Fruit fly (Drosophila melanogaster) whole organism, embryonic: ENCODE measurements around the gene CG15439.
A peak's percentile ranks its signal among the peaks of the same experiment; 100 is the strongest.

ENCODE experiments used
- BEAF-32 ChIP-seq: fragments of 200-800 bp; sonication (Bioruptor generic); optimal IDR thresholded peaks from 3 replicates; lab custom pipeline; 2017; ENCODE audit warnings: missing biosample characterization, missing genetic modification characterization, mild to moderate bottlenecking, moderate library complexity, missing genetic modification reagents
- CG10209 ChIP-seq: fragments of 200-800 bp; sonication (Bioruptor generic); optimal IDR thresholded peaks from 3 replicates; lab custom pipeline; 2017; ENCODE audit warnings: missing biosample characterization, mild to moderate bottlenecking, missing genetic modification characterization, missing genetic modification reagents
- CG11085 ChIP-seq: fragments of 200-800 bp; sonication (Bioruptor generic); IDR thresholded peaks from 2 replicates; pipeline ENCODE4 v1.3.6; 2022; ENCODE audit warnings: missing biosample characterization, missing genetic modification characterization
- CG14014 ChIP-seq: fragments of 200-800 bp; sonication (Bioruptor generic); IDR thresholded peaks from 2 replicates; pipeline ENCODE4 v1.3.6; 2022; ENCODE audit warnings: missing biosample characterization, missing genetic modification characterization
- CG14050 ChIP-seq: fragments of 200-800 bp; sonication (Bioruptor generic); IDR thresholded peaks from 3 replicates; pipeline ENCODE4 v1.3.6; 2022; ENCODE audit warnings: missing biosample characterization, missing genetic modification characterization
- CG14441 ChIP-seq: fragments of 200-800 bp; sonication (Bioruptor generic); IDR thresholded peaks from 2 replicates; pipeline ENCODE4 v1.3.6; 2022; ENCODE audit warnings: missing biosample characterization, missing genetic modification characterization
- CG1602 ChIP-seq: fragments of 200-800 bp; sonication (Bioruptor generic); optimal IDR thresholded peaks from 3 replicates; lab custom pipeline; 2016; ENCODE audit warnings: missing biosample characterization, missing genetic modification characterization
- CG17385 ChIP-seq: fragments of 200-800 bp; sonication (Bioruptor generic); optimal IDR thresholded peaks from 3 replicates; lab custom pipeline; 2018; ENCODE audit warnings: missing biosample characterization, mild to moderate bottlenecking, missing genetic modification characterization
- CG17568 ChIP-seq: fragments of 200-800 bp; sonication (Bioruptor generic); optimal IDR thresholded peaks from 2 replicates; lab custom pipeline; 2018; ENCODE audit warnings: missing biosample characterization, mild to moderate bottlenecking, missing genetic modification characterization, moderate library complexity
- CG17829 ChIP-seq: fragments of 200-800 bp; optimal IDR thresholded peaks from 2 replicates; lab custom pipeline; 2019; ENCODE audit warnings: missing biosample characterization, mild to moderate bottlenecking, missing genetic modification characterization, moderate library complexity
- CG1792 ChIP-seq: fragments of 200-800 bp; sonication (Bioruptor generic); optimal IDR thresholded peaks from 2 replicates; lab custom pipeline; 2016; ENCODE audit warnings: missing biosample characterization, missing genetic modification characterization
- CG1832 ChIP-seq: fragments of 200-800 bp; sonication (Bioruptor generic); optimal IDR thresholded peaks from 2 replicates; lab custom pipeline; 2017; ENCODE audit warnings: missing biosample characterization, mild to moderate bottlenecking, missing genetic modification characterization, inconsistent platforms
- CG2129 ChIP-seq: fragments of 200-800 bp; sonication (Bioruptor generic); IDR thresholded peaks from 2 replicates; pipeline ENCODE4 v1.3.6; 2022; ENCODE audit warnings: missing biosample characterization, missing genetic modification characterization; ENCODE audit not compliant: partially characterized antibody
- CG3065 ChIP-seq: fragments of 200-800 bp; sonication (Bioruptor generic); optimal IDR thresholded peaks from 2 replicates; lab custom pipeline; 2016; ENCODE audit warnings: missing biosample characterization, missing genetic modification characterization
- CG3995 ChIP-seq: fragments of 200-800 bp; sonication (Bioruptor generic); optimal IDR thresholded peaks from 3 replicates; lab custom pipeline; 2016; ENCODE audit warnings: missing biosample characterization, missing genetic modification characterization
- CG43689 ChIP-seq: fragments of 200-800 bp; sonication (Bioruptor generic); IDR thresholded peaks from 2 replicates; pipeline ENCODE4 v1.3.6; 2022; ENCODE audit warnings: missing biosample characterization, missing genetic modification characterization
- CG6175 ChIP-seq: fragments of 200-800 bp; sonication (Bioruptor generic); IDR thresholded peaks from 3 replicates; pipeline ENCODE4 v1.3.6; 2022; ENCODE audit warnings: missing biosample characterization, missing genetic modification characterization
- CG6765 ChIP-seq: fragments of 200-800 bp; sonication (Bioruptor generic); optimal IDR thresholded peaks from 3 replicates; lab custom pipeline; 2017; ENCODE audit warnings: missing biosample characterization, mild to moderate bottlenecking, missing genetic modification characterization
- CG7963 ChIP-seq: fragments of 200-800 bp; sonication (Bioruptor generic); IDR thresholded peaks from 3 replicates; pipeline ENCODE4 v1.3.6; 2022; ENCODE audit warnings: missing biosample characterization, missing genetic modification characterization; ENCODE audit not compliant: partially characterized antibody
- CG8089 ChIP-seq: fragments of 200-800 bp; sonication (Bioruptor generic); optimal IDR thresholded peaks from 3 replicates; lab custom pipeline; 2016; ENCODE audit warnings: missing biosample characterization, missing genetic modification characterization
- CG8478 ChIP-seq: fragments of >200 bp; optimal IDR thresholded peaks from 2 replicates; lab custom pipeline; 2018
- CG9437 ChIP-seq: fragments of 200-800 bp; sonication (Bioruptor generic); optimal IDR thresholded peaks from 2 replicates; lab custom pipeline; 2018; ENCODE audit warnings: missing biosample characterization, mild to moderate bottlenecking, missing genetic modification characterization
- CG9727 ChIP-seq: fragments of 200-800 bp; sonication (Bioruptor generic); optimal IDR thresholded peaks from 3 replicates; lab custom pipeline; 2017; ENCODE audit warnings: missing biosample characterization, mild to moderate bottlenecking, missing genetic modification characterization
- Deaf1 ChIP-seq: fragments of 200-800 bp; optimal IDR thresholded peaks from 3 replicates; lab custom pipeline; 2019; ENCODE audit warnings: missing biosample characterization, mild to moderate bottlenecking, missing genetic modification characterization, moderate library complexity
- Fer1 ChIP-seq: fragments of 200-800 bp; sonication (Bioruptor generic); optimal IDR thresholded peaks from 2 replicates; lab custom pipeline; 2017; ENCODE audit warnings: missing biosample characterization, mild to moderate bottlenecking, missing genetic modification characterization
- H2.0 ChIP-seq: fragments of 200-800 bp; sonication (Bioruptor generic); IDR thresholded peaks from 2 replicates; pipeline ENCODE4 v1.3.6; 2022; ENCODE audit warnings: missing biosample characterization, missing genetic modification characterization
- Hey ChIP-seq: fragments of 200-800 bp; sonication (Bioruptor generic); optimal IDR thresholded peaks from 3 replicates; lab custom pipeline; 2018; ENCODE audit warnings: missing biosample characterization, mild to moderate bottlenecking, missing genetic modification characterization
- Hr3 ChIP-seq: fragments of 200-800 bp; sonication (Bioruptor generic); optimal IDR thresholded peaks from 3 replicates; lab custom pipeline; 2016; ENCODE audit warnings: missing biosample characterization, missing genetic modification characterization
- Mad ChIP-seq: fragments of 200-800 bp; sonication (Bioruptor generic); optimal IDR thresholded peaks from 2 replicates; lab custom pipeline; 2016; ENCODE audit warnings: missing biosample characterization, missing genetic modification characterization
- NC2α ChIP-seq: fragments of 200-800 bp; sonication (Bioruptor generic); optimal IDR thresholded peaks from 2 replicates; lab custom pipeline; 2016; ENCODE audit warnings: missing biosample characterization, missing genetic modification characterization
- Oli ChIP-seq: fragments of 200-800 bp; sonication (Bioruptor generic); optimal IDR thresholded peaks from 2 replicates; lab custom pipeline; 2018; ENCODE audit warnings: missing biosample characterization, mild to moderate bottlenecking, missing genetic modification characterization, moderate library complexity
- Taf1 ChIP-seq: fragments of 200-800 bp; sonication (Bioruptor generic); IDR thresholded peaks from 2 replicates; pipeline ENCODE4 v1.3.6; 2022; ENCODE audit warnings: missing biosample characterization, missing genetic modification characterization
- YL-1 ChIP-seq: fragments of 200-800 bp; sonication (Bioruptor generic); optimal IDR thresholded peaks from 3 replicates; lab custom pipeline; 2017; ENCODE audit warnings: missing biosample characterization, mild to moderate bottlenecking, missing genetic modification characterization
- al ChIP-seq: fragments of 200-800 bp; sonication (Bioruptor generic); IDR thresholded peaks from 2 replicates; pipeline ENCODE4 v1.3.6; 2022; ENCODE audit warnings: missing biosample characterization, missing genetic modification characterization
- amos ChIP-seq: fragments of 200-800 bp; sonication (Bioruptor generic); IDR thresholded peaks from 2 replicates; pipeline ENCODE4 v1.3.6; 2022; ENCODE audit warnings: missing biosample characterization, missing genetic modification characterization; ENCODE audit not compliant: partially characterized antibody
- aop ChIP-seq: fragments of 200-800 bp; sonication (Bioruptor generic); IDR thresholded peaks from 2 replicates; pipeline ENCODE4 v1.3.6; 2022; ENCODE audit warnings: missing biosample characterization, missing genetic modification characterization
- br ChIP-seq: fragments of >200 bp; optimal IDR thresholded peaks from 2 replicates; lab custom pipeline; 2017
- chn ChIP-seq: fragments of 200-800 bp; sonication (Bioruptor generic); optimal IDR thresholded peaks from 2 replicates; lab custom pipeline; 2016; ENCODE audit warnings: missing biosample characterization, missing genetic modification characterization
- crp ChIP-seq, 2 experiments: fragments of 200-800 bp; sonication (Bioruptor generic); optimal IDR thresholded peaks; 2 replicates in 1 of 2; 3 replicates in 1 of 2; lab custom pipeline; 2017; ENCODE audit warnings: missing biosample characterization in 2 of 2, missing genetic modification characterization in 2 of 2, mild to moderate bottlenecking in 1 of 2, moderate library complexity in 1 of 2
- gcm2 ChIP-seq: fragments of 200-800 bp; sonication (Bioruptor generic); optimal IDR thresholded peaks from 2 replicates; lab custom pipeline; 2016; ENCODE audit warnings: missing biosample characterization, missing genetic modification characterization
- hkb ChIP-seq, 2 experiments: fragments of 200-800 bp in 1 of 2; fragments of >200 bp in 1 of 2; sonication (Bioruptor generic) in 1 of 2; IDR thresholded peaks in 1 of 2; optimal IDR thresholded peaks in 1 of 2; 2 replicates each; pipeline versions ENCODE4 v1.3.6 to Lab custom; 2017 to 2022; ENCODE audit warnings: missing biosample characterization in 1 of 2, missing genetic modification characterization in 1 of 2
- mld ChIP-seq: fragments of 200-800 bp; sonication (Bioruptor generic); IDR thresholded peaks from 3 replicates; pipeline ENCODE4 v1.3.6; 2022; ENCODE audit warnings: missing biosample characterization, missing genetic modification characterization; ENCODE audit not compliant: partially characterized antibody
- ro ChIP-seq: fragments of 200-800 bp; sonication (Bioruptor generic); IDR thresholded peaks from 2 replicates; pipeline ENCODE4 v1.3.6; 2022; ENCODE audit warnings: missing biosample characterization, missing genetic modification characterization
- slp2 ChIP-seq: fragments of 200-800 bp; sonication (Bioruptor generic); optimal IDR thresholded peaks from 2 replicates; lab custom pipeline; 2016; ENCODE audit warnings: missing biosample characterization, missing genetic modification characterization
- sna ChIP-seq: fragments of 200-800 bp; sonication (Bioruptor generic); IDR thresholded peaks from 2 replicates; pipeline ENCODE4 v1.3.6; 2022; ENCODE audit warnings: missing biosample characterization, missing genetic modification characterization; ENCODE audit not compliant: partially characterized antibody
- sr ChIP-seq: fragments of 200-800 bp; sonication (Bioruptor generic); IDR thresholded peaks from 3 replicates; pipeline ENCODE4 v1.3.6; 2022; ENCODE audit warnings: missing biosample characterization, missing genetic modification characterization
- sug ChIP-seq: fragments of 200-800 bp; optimal IDR thresholded peaks from 2 replicates; lab custom pipeline; 2019; ENCODE audit warnings: missing biosample characterization, mild to moderate bottlenecking, missing genetic modification characterization, moderate library complexity
- vfl ChIP-seq: fragments of 200-800 bp; sonication (Bioruptor generic); optimal IDR thresholded peaks from 2 replicates; lab custom pipeline; 2016; ENCODE audit warnings: missing biosample characterization, missing genetic modification characterization

Gene CG15439

dm6 chr2L:4458119-4459056 lies 5.5 kb upstream of the CG15439 start, which contains the start of gene RpL27A (continued):
- TF ChIP-seq Fer1 (GFP tag; lab: Kevin White, UChicago), result peak; percentile 81
- peak; percentile 84 for TF ChIP-seq CG10209
- TF ChIP-seq CG8089, result peak; percentile 72
- peak; percentile 60 for TF ChIP-seq CG17829 (tag; lab: Kevin White, UChicago)
- TF ChIP-seq CG1832 (GFP tag; lab: Kevin White, UChicago), result no peak
- peak; percentile 84 for TF ChIP-seq CG6765 (GFP tag; lab: Kevin White, UChicago)
- peak in 1 of 2 experiments; percentile 39 for TF ChIP-seq crp (GFP tag; optimal IDR thresholded peaks at IDR 0.05; lab: Kevin White, UChicago)
- peak; percentile 71 for TF ChIP-seq sna (GFP tag; lab: Robert Waterston, UW)
- TF ChIP-seq CG14441, result peak; percentile 57
- TF ChIP-seq CG8478 (lab: Kevin White, UChicago), result no peak
- peak; percentile 28; the same call in 1 of the 2 replicates for TF ChIP-seq Taf1 (GFP tag; lab: Robert Waterston, UW)
- peak; percentile 76 for TF ChIP-seq sug (tag; lab: Kevin White, UChicago)
- peak; percentile 70 for TF ChIP-seq CG14050 (GFP tag; lab: Robert Waterston, UW)
- no peak for TF ChIP-seq hkb (optimal IDR thresholded peaks at IDR 0.05; lab: Kevin White, UChicago)
- peak; percentile 81 for TF ChIP-seq hkb (GFP tag; IDR thresholded peaks at IDR 0.05; lab: Robert Waterston, UW)
- TF ChIP-seq ro (GFP tag; lab: Robert Waterston, UW), result peak; percentile 65
- peak; percentile 66 for TF ChIP-seq Oli (tag; lab: Kevin White, UChicago)
- no peak for TF ChIP-seq CG2129 (GFP tag; lab: Robert Waterston, UW)
- TF ChIP-seq CG9727, result peak; percentile 86
- peak; percentile 43 for TF ChIP-seq gcm2 (GFP tag; lab: Kevin White, UChicago)
- peak; percentile 67 for TF ChIP-seq CG6175 (GFP tag; lab: Robert Waterston, UW)
- peak; percentile 28 for TF ChIP-seq CG3065 (GFP tag; lab: Kevin White, UChicago)
- peak; percentile 56 for TF ChIP-seq NC2α (GFP tag; lab: Kevin White, UChicago)
- peak; percentile 8 for TF ChIP-seq CG1792 (GFP tag; lab: Kevin White, UChicago)
- no peak for TF ChIP-seq CG7963 (GFP tag; lab: Robert Waterston, UW)
- peak; percentile 47 for TF ChIP-seq CG1602 (GFP tag; lab: Kevin White, UChicago)
- peak; percentile 84 for TF ChIP-seq sr (GFP tag; lab: Robert Waterston, UW)
- TF ChIP-seq Hey (tag; lab: Kevin White, UChicago), result peak; percentile 82
- TF ChIP-seq H2.0 (GFP tag; lab: Robert Waterston, UW), result peak; percentile 82
- TF ChIP-seq CG9437 (GFP tag; lab: Kevin White, UChicago), result peak; percentile 59
- TF ChIP-seq CG43689 (GFP tag; lab: Robert Waterston, UW), result peak; percentile 71
- TF ChIP-seq Deaf1, result peak; percentile 48
- TF ChIP-seq Mad (GFP tag; lab: Kevin White, UChicago), result peak; percentile 76
- TF ChIP-seq CG17568 (GFP tag; lab: Kevin White, UChicago), result no peak
- peak; percentile 76 for TF ChIP-seq BEAF-32 (GFP tag; lab: Kevin White, UChicago)
- peak; percentile 47 for TF ChIP-seq CG3995 (GFP tag; lab: Kevin White, UChicago)
- peak; percentile 99 for TF ChIP-seq YL-1
- TF ChIP-seq slp2 (GFP tag; lab: Kevin White, UChicago), result peak; percentile 56
- TF ChIP-seq CG11085 (GFP tag; lab: Robert Waterston, UW), result peak; percentile 80
- peak; percentile 45 for TF ChIP-seq vfl (GFP tag; lab: Kevin White, UChicago)
- TF ChIP-seq mld (GFP tag; lab: Robert Waterston, UW), result no peak
- TF ChIP-seq al (GFP tag; lab: Robert Waterston, UW), result peak; percentile 71
- TF ChIP-seq CG17385 (GFP tag; lab: Kevin White, UChicago), result peak; percentile 87
- no peak for TF ChIP-seq br (lab: Kevin White, UChicago)
- peak; percentile 73 for TF ChIP-seq CG14014
- peak; percentile 72 for TF ChIP-seq amos (GFP tag; lab: Robert Waterston, UW)
- TF ChIP-seq chn, result peak; percentile 53
- peak; percentile 53 for TF ChIP-seq Hr3 (GFP tag; lab: Kevin White, UChicago)
- no peak for TF ChIP-seq aop (GFP tag; lab: Robert Waterston, UW)
